Worm (Caenorhabditis elegans) whole organism, L4 larva: Measurements from ENCODE around the gene zig-8.

ENCODE experiments used
- F10B5.3 ChIP-seq: sonication (generic microtip); optimal IDR thresholded peaks from 2 replicates; lab custom pipeline; 2016; ENCODE audit warnings: mild to moderate bottlenecking, missing genetic modification characterization, missing compliant biosample characterization
- Y5F2A.4 ChIP-seq: fragments of 200-800 bp; sonication (Bioruptor generic); optimal IDR thresholded peaks from 2 replicates; lab custom pipeline; 2018; ENCODE audit warnings: mild to moderate bottlenecking, missing genetic modification characterization, missing compliant biosample characterization
- ceh-32 ChIP-seq: sonication (generic microtip); optimal IDR thresholded peaks from 2 replicates; lab custom pipeline; 2016; ENCODE audit warnings: mild to moderate bottlenecking, missing genetic modification characterization, missing compliant biosample characterization; ENCODE audit not compliant: poor library complexity
- egl-27 ChIP-seq: sonication (generic microtip); optimal IDR thresholded peaks from 3 replicates; lab custom pipeline; 2017; ENCODE audit warnings: missing biosample characterization, missing genetic modification reagents, missing genetic modification characterization
- fkh-10 ChIP-seq: fragments of 150-350 bp; optimal IDR thresholded peaks from 2 replicates; lab custom pipeline; 2014; ENCODE audit warnings: missing biosample characterization, missing genetic modification reagents, missing genetic modification characterization
- nhr-76 ChIP-seq: fragments of 150-350 bp; optimal IDR thresholded peaks from 2 replicates; lab custom pipeline; 2014; ENCODE audit warnings: missing biosample characterization, missing genetic modification characterization

DNA sequence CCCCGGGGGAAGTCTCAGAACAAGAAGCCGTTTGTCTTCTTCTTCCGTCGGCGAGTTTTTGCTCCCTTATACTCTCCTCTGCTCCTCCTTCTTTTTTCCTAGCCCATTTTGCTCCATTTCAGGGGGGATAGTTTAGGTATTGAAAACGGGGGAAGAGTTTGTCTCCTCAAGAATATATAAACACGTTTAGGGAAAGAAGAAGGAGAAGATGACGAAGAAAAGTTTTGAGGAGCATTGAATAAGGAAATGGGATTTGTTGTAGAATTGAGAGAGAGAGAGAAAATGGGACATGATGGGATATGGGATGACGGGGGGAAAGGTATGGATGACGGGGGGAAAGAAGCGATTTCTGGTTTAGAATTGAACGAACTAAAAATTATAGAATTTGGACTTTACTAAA, 3.8 kb downstream of the zig-8 start:
- no peak for TF ChIP-seq ceh-32 (tag; lab: Kevin White, UChicago)
- peak; percentile 91 for TF ChIP-seq fkh-10 (GFP tag; lab: Kevin White, UChicago)
- TF ChIP-seq F10B5.3 (tag; lab: Kevin White, UChicago) = no peak
- no peak for TF ChIP-seq Y5F2A.4 (GFP tag; lab: Kevin White, UChicago)
- TF ChIP-seq egl-27 (tag; lab: Kevin White, UChicago) = no peak
- TF ChIP-seq nhr-76 (tag; lab: Kevin White, UChicago) = no peak
